Worm (Caenorhabditis elegans): ENCODE measurements around the gene F16B4.5.
A peak's percentile ranks its signal among the peaks of the same experiment; 100 is the strongest.

The F16B4.5 gene

ce11 chrV:1550697-1551096 lies 37.5 kb upstream of the F16B4.5 start:
- no peak for TF ChIP-seq lin-15B (tag; optimal IDR thresholded peaks at IDR 0.05)
- TF ChIP-seq ceh-16 (tag; optimal IDR thresholded peaks at IDR 0.05), result no peak
- TF ChIP-seq egl-5 (tag; optimal IDR thresholded peaks at IDR 0.05), result no peak
- no peak for TF ChIP-seq lsy-12 (tag; optimal IDR thresholded peaks at IDR 0.05)
- TF ChIP-seq hmg-11 (tag; optimal IDR thresholded peaks at IDR 0.05), result no peak
- no peak for TF ChIP-seq aly-2 (tag; optimal IDR thresholded peaks at IDR 0.05)
- TF ChIP-seq ztf-4 (tag; optimal IDR thresholded peaks at IDR 0.05), result no peak
- TF ChIP-seq snpc-4 (tag; optimal IDR thresholded peaks at IDR 0.05), result no peak
- no peak for TF ChIP-seq sea-2 (GFP tag; optimal IDR thresholded peaks at IDR 0.05)
- no peak for TF ChIP-seq nhr-237 (tag; optimal IDR thresholded peaks at IDR 0.05)
- no peak for TF ChIP-seq nhr-76 (tag; optimal IDR thresholded peaks at IDR 0.05)
- no peak for TF ChIP-seq elt-2 (tag; optimal IDR thresholded peaks at IDR 0.05)
- no peak for TF ChIP-seq nfya-1 (tag; optimal IDR thresholded peaks at IDR 0.05; ENCODE audit: insufficient read depth)
- TF ChIP-seq ceh-82 (tag; optimal IDR thresholded peaks at IDR 0.05), result no peak
- no peak for TF ChIP-seq ZK546.5 (tag; optimal IDR thresholded peaks at IDR 0.05)
- no peak for TF ChIP-seq pqm-1 (tag; optimal IDR thresholded peaks at IDR 0.05)
- no peak for TF ChIP-seq nhr-12 (tag; optimal IDR thresholded peaks at IDR 0.05)
- no peak for TF ChIP-seq mdl-1 (tag; optimal IDR thresholded peaks at IDR 0.05)

ce11 chrV:1551143-1551542 lies 37.1 kb upstream of the F16B4.5 start:
- TF ChIP-seq unc-62 (GFP tag; optimal IDR thresholded peaks at IDR 0.05) (no peak), unc-39 (tag; optimal IDR thresholded peaks at IDR 0.05) (no peak), lin-39 (tag; optimal IDR thresholded peaks at IDR 0.05) (no peak), nhr-76 (tag; optimal IDR thresholded peaks at IDR 0.05) (no peak), nhr-67 (tag; optimal IDR thresholded peaks at IDR 0.05) (no peak), lin-15B (tag; optimal IDR thresholded peaks at IDR 0.05) (no peak), zag-1 (tag; optimal IDR thresholded peaks at IDR 0.05) (no peak), ceh-9 (tag; optimal IDR thresholded peaks at IDR 0.05) (no peak), lsy-12 (tag; optimal IDR thresholded peaks at IDR 0.05) (no peak), elt-3 (tag; optimal IDR thresholded peaks at IDR 0.05) (no peak)

ce11 chrV:1553004-1553403 lies 35.2 kb upstream of the F16B4.5 start, which contains the start of gene srsx-8:
Gene srsx-8 (minus strand): TSS chrV:1553104.
- no peak for TF ChIP-seq nhr-67 (tag; optimal IDR thresholded peaks at IDR 0.05)
- TF ChIP-seq fkh-10 (GFP tag; optimal IDR thresholded peaks at IDR 0.05), result no peak
- no peak for TF ChIP-seq ztf-11 (tag; optimal IDR thresholded peaks at IDR 0.05)
- no peak for TF ChIP-seq elt-3 (tag; optimal IDR thresholded peaks at IDR 0.05)
- TF ChIP-seq zag-1 (tag; optimal IDR thresholded peaks at IDR 0.05), result no peak
- no peak for TF ChIP-seq lin-39 (tag; optimal IDR thresholded peaks at IDR 0.05)
- TF ChIP-seq unc-39 (tag; optimal IDR thresholded peaks at IDR 0.05), result no peak
- TF ChIP-seq elt-1 (tag; optimal IDR thresholded peaks at IDR 0.05), result no peak
- no peak for TF ChIP-seq nhr-237 (tag; optimal IDR thresholded peaks at IDR 0.05)
- no peak for TF ChIP-seq jun-1 (tag; optimal IDR thresholded peaks at IDR 0.05)

- TF ChIP-seq pha-4 (tag; optimal IDR thresholded peaks at IDR 0.05) (no peak), tbx-2 (tag; optimal IDR thresholded peaks at IDR 0.05) (no peak), lsy-12 (tag; optimal IDR thresholded peaks at IDR 0.05) (no peak), elt-3 (tag; optimal IDR thresholded peaks at IDR 0.05) (no peak), ZK546.5 (tag; optimal IDR thresholded peaks at IDR 0.05) (no peak), lin-39 (tag; optimal IDR thresholded peaks at IDR 0.05) (no peak), sea-2 (GFP tag; optimal IDR thresholded peaks at IDR 0.05) (no peak), ztf-11 (tag; optimal IDR thresholded peaks at IDR 0.05) (no peak)
These were observed 33.2 kb upstream of the F16B4.5 start for ce11 chrV:1555072-1555471.

- TF ChIP-seq pqm-1 (tag; optimal IDR thresholded peaks at IDR 0.05) (peak; percentile 67), pha-4 (tag; optimal IDR thresholded peaks at IDR 0.05) (peak; percentile 13), unc-39 (tag; optimal IDR thresholded peaks at IDR 0.05) (no peak)
These were observed 30.1 kb upstream of the F16B4.5 start for ce11 chrV:1558113-1558512.

ce11 chrV:1566776-1567175 lies 21.5 kb upstream of the F16B4.5 start, which contains the start of gene cdc-25.2:
Gene cdc-25.2 (plus strand): TSS chrV:1567076.
- TF ChIP-seq fkh-2 (tag; optimal IDR thresholded peaks at IDR 0.05) (no peak), mml-1 (tag; optimal IDR thresholded peaks at IDR 0.05) (no peak), ceh-28 (tag; optimal IDR thresholded peaks at IDR 0.05) (no peak), lsy-12 (tag; optimal IDR thresholded peaks at IDR 0.05) (no peak), egl-5 (tag; optimal IDR thresholded peaks at IDR 0.05) (no peak), nfya-1 (tag; optimal IDR thresholded peaks at IDR 0.05; ENCODE audit: insufficient read depth) (no peak), nhr-43 (tag; optimal IDR thresholded peaks at IDR 0.05; ENCODE audit: poor library complexity, severe bottlenecking) (no peak), elt-3 (tag; optimal IDR thresholded peaks at IDR 0.05) (no peak), pha-4 (tag; optimal IDR thresholded peaks at IDR 0.05) (no peak), elt-2 (tag; optimal IDR thresholded peaks at IDR 0.05) (no peak), aly-2 (tag; optimal IDR thresholded peaks at IDR 0.05) (no peak), nhr-12 (tag; optimal IDR thresholded peaks at IDR 0.05) (no peak)

Measured in whole organism, L3 larva.